Worm (Caenorhabditis elegans) whole organism, L2 larva: ENCODE measurements around the gene irld-1.

ENCODE experiments used
- C34F6.9 ChIP-seq: fragments of 150-350 bp; optimal IDR thresholded peaks from 2 replicates; lab custom pipeline; 2014; ENCODE audit warnings: missing biosample characterization, missing genetic modification characterization
- F13H6.1 ChIP-seq: sonication (generic microtip); optimal IDR thresholded peaks from 2 replicates; lab custom pipeline; 2016; ENCODE audit warnings: missing genetic modification characterization, missing compliant biosample characterization
- R02D3.7 ChIP-seq: fragments of 150-350 bp; optimal IDR thresholded peaks from 2 replicates; lab custom pipeline; 2014; ENCODE audit warnings: missing biosample characterization, missing genetic modification characterization
- Y55F3AM.14 ChIP-seq: fragments of 200-800 bp; sonication (Bioruptor generic); optimal IDR thresholded peaks from 2 replicates; lab custom pipeline; 2018; ENCODE audit warnings: mild to moderate bottlenecking, missing genetic modification characterization, missing compliant biosample characterization
- ZK546.5 ChIP-seq: sonication (generic microtip); optimal IDR thresholded peaks from 2 replicates; lab custom pipeline; 2017; ENCODE audit warnings: missing biosample characterization, missing genetic modification characterization
- alr-1 ChIP-seq: fragments of 150-350 bp; optimal IDR thresholded peaks from 2 replicates; lab custom pipeline; 2014; ENCODE audit warnings: missing biosample characterization, missing genetic modification characterization
- ama-1 ChIP-seq: fragments of 150-350 bp; optimal IDR thresholded peaks from 2 replicates; lab custom pipeline; 2018; ENCODE audit warnings: inconsistent platforms
- blmp-1 ChIP-seq: sonication (generic microtip); optimal IDR thresholded peaks from 2 replicates; lab custom pipeline; 2017; ENCODE audit warnings: missing genetic modification characterization, mild to moderate bottlenecking, missing compliant biosample characterization, antibody characterized with exemption, moderate library complexity; ENCODE audit not compliant: insufficient read depth
- ceh-16 ChIP-seq: fragments of 150-350 bp; optimal IDR thresholded peaks from 2 replicates; lab custom pipeline; 2014; ENCODE audit warnings: missing biosample characterization, missing genetic modification characterization
- ceh-82 ChIP-seq: fragments of 150-350 bp; optimal IDR thresholded peaks from 2 replicates; lab custom pipeline; 2014; ENCODE audit warnings: missing biosample characterization, missing genetic modification characterization
- crh-2 ChIP-seq: sonication (generic microtip); optimal IDR thresholded peaks from 2 replicates; lab custom pipeline; 2017; ENCODE audit warnings: missing biosample characterization, missing genetic modification characterization
- dmd-4 ChIP-seq: sonication (generic microtip); optimal IDR thresholded peaks from 2 replicates; lab custom pipeline; 2017; ENCODE audit warnings: missing biosample characterization, missing genetic modification characterization
- egl-27 ChIP-seq: sonication (generic microtip); optimal IDR thresholded peaks from 3 replicates; lab custom pipeline; 2017; ENCODE audit warnings: missing biosample characterization, missing genetic modification reagents, missing genetic modification characterization
- elt-1 ChIP-seq: fragments of 150-350 bp; optimal IDR thresholded peaks from 2 replicates; lab custom pipeline; 2014; ENCODE audit warnings: missing biosample characterization, missing genetic modification characterization
- elt-3 ChIP-seq: sonication (generic microtip); optimal IDR thresholded peaks from 2 replicates; lab custom pipeline; 2017; ENCODE audit warnings: missing biosample characterization, missing genetic modification characterization
- fos-1 ChIP-seq: fragments of 150-350 bp; optimal IDR thresholded peaks from 2 replicates; lab custom pipeline; 2014; ENCODE audit warnings: missing biosample characterization, missing genetic modification characterization
- lin-11 ChIP-seq: fragments of 150-350 bp; sonication (generic microtip); optimal IDR thresholded peaks from 2 replicates; lab custom pipeline; 2014; ENCODE audit warnings: missing biosample characterization, missing genetic modification characterization, inconsistent platforms, mixed read lengths
- lin-13 ChIP-seq: fragments of 150-350 bp; optimal IDR thresholded peaks from 2 replicates; lab custom pipeline; 2014; ENCODE audit warnings: missing biosample characterization, missing genetic modification reagents, missing genetic modification characterization
- lin-39 ChIP-seq: fragments of 150-350 bp; optimal IDR thresholded peaks from 2 replicates; lab custom pipeline; 2014; ENCODE audit warnings: missing biosample characterization, missing genetic modification reagents, missing genetic modification characterization
- lsy-2 ChIP-seq, 2 experiments: fragments of 150-350 bp in 1 of 2; sonication (generic microtip) in 1 of 2; optimal IDR thresholded peaks; 2 replicates each; lab custom pipeline; 2014 to 2017; ENCODE audit warnings: missing biosample characterization in 2 of 2, missing genetic modification characterization in 2 of 2
- mab-5 ChIP-seq: fragments of 150-350 bp; optimal IDR thresholded peaks from 2 replicates; lab custom pipeline; 2014; ENCODE audit warnings: missing biosample characterization, missing genetic modification characterization
- mbf-1 ChIP-seq: sonication (generic microtip); optimal IDR thresholded peaks from 2 replicates; lab custom pipeline; 2017; ENCODE audit warnings: missing biosample characterization, missing genetic modification characterization
- mdl-1 ChIP-seq, 2 experiments: fragments of 150-350 bp in 1 of 2; sonication (generic microtip) in 1 of 2; optimal IDR thresholded peaks; 2 replicates each; lab custom pipeline; 2017; ENCODE audit warnings: missing biosample characterization in 2 of 2, missing genetic modification characterization in 2 of 2
- nhr-10 ChIP-seq: sonication (generic microtip); optimal IDR thresholded peaks from 2 replicates; lab custom pipeline; 2017; ENCODE audit warnings: missing biosample characterization, missing genetic modification characterization
- nhr-11 ChIP-seq: fragments of 150-350 bp; optimal IDR thresholded peaks from 2 replicates; lab custom pipeline; 2014; ENCODE audit warnings: missing biosample characterization, missing genetic modification characterization
- nhr-12 ChIP-seq: fragments of 150-350 bp; optimal IDR thresholded peaks from 2 replicates; lab custom pipeline; 2014; ENCODE audit warnings: missing biosample characterization, missing genetic modification characterization
- nhr-129 ChIP-seq: fragments of 150-350 bp; optimal IDR thresholded peaks from 2 replicates; lab custom pipeline; 2014; ENCODE audit warnings: missing biosample characterization, missing genetic modification characterization
- nhr-21 ChIP-seq: fragments of 150-350 bp; optimal IDR thresholded peaks from 2 replicates; lab custom pipeline; 2014; ENCODE audit warnings: missing biosample characterization, missing genetic modification characterization
- nhr-23 ChIP-seq: fragments of 150-350 bp; optimal IDR thresholded peaks from 2 replicates; lab custom pipeline; 2014; ENCODE audit warnings: missing biosample characterization, missing genetic modification reagents, missing genetic modification characterization
- nhr-237 ChIP-seq: fragments of 150-350 bp; optimal IDR thresholded peaks from 2 replicates; lab custom pipeline; 2014; ENCODE audit warnings: missing biosample characterization, missing genetic modification characterization
- nhr-25 ChIP-seq: fragments of 150-350 bp; sonication (generic microtip); optimal IDR thresholded peaks from 3 replicates; lab custom pipeline; 2014; ENCODE audit warnings: missing biosample characterization, missing genetic modification characterization
- nhr-6 ChIP-seq: fragments of 150-350 bp; optimal IDR thresholded peaks from 2 replicates; lab custom pipeline; 2014; ENCODE audit warnings: missing biosample characterization, missing genetic modification characterization
- nhr-77 ChIP-seq: fragments of 150-350 bp; optimal IDR thresholded peaks from 2 replicates; lab custom pipeline; 2014; ENCODE audit warnings: missing biosample characterization, missing genetic modification characterization
- peb-1 ChIP-seq: fragments of 150-350 bp; optimal IDR thresholded peaks from 2 replicates; lab custom pipeline; 2014; ENCODE audit warnings: missing biosample characterization, missing genetic modification characterization
- sem-4 ChIP-seq: fragments of 150-350 bp; optimal IDR thresholded peaks from 2 replicates; lab custom pipeline; 2014; ENCODE audit warnings: missing biosample characterization, missing genetic modification reagents, missing genetic modification characterization
- skn-1 ChIP-seq: sonication (generic microtip); optimal IDR thresholded peaks from 2 replicates; lab custom pipeline; 2017; ENCODE audit warnings: missing biosample characterization, missing genetic modification characterization
- sma-3 ChIP-seq: sonication (generic microtip); optimal IDR thresholded peaks from 2 replicates; lab custom pipeline; 2016; ENCODE audit warnings: missing genetic modification reagents, missing genetic modification characterization, missing compliant biosample characterization
- sma-9 ChIP-seq, 2 experiments: fragments of 150-350 bp in 1 of 2; sonication (generic microtip) in 1 of 2; optimal IDR thresholded peaks; 2 replicates each; lab custom pipeline; 2014 to 2016; ENCODE audit warnings: missing genetic modification characterization in 2 of 2, mild to moderate bottlenecking in 1 of 2, missing biosample characterization in 1 of 2, missing compliant biosample characterization in 1 of 2, missing genetic modification reagents in 1 of 2, moderate library complexity in 1 of 2
- unc-39 ChIP-seq: fragments of 150-350 bp; optimal IDR thresholded peaks from 2 replicates; lab custom pipeline; 2014; ENCODE audit warnings: missing biosample characterization, missing genetic modification characterization
- unc-62 ChIP-seq: fragments of 150-350 bp; optimal IDR thresholded peaks from 2 replicates; lab custom pipeline; 2014; ENCODE audit warnings: missing biosample characterization, missing genetic modification reagents, missing genetic modification characterization
- ztf-11 ChIP-seq: sonication (generic microtip); optimal IDR thresholded peaks from 2 replicates; lab custom pipeline; 2017; ENCODE audit warnings: missing biosample characterization, missing genetic modification characterization
- ztf-4 ChIP-seq: fragments of 150-350 bp; optimal IDR thresholded peaks from 2 replicates; lab custom pipeline; 2014; ENCODE audit warnings: missing biosample characterization, missing genetic modification characterization

The irld-1 gene

ce11 chrV:4356047-4356612, 19.6 kb downstream of the irld-1 start:
- no peak for TF ChIP-seq nhr-21
- no peak for TF ChIP-seq ceh-82 (tag; lab: Kevin White, UChicago)
- no peak for TF ChIP-seq lin-13 (GFP tag; lab: Kevin White, UChicago)
- no peak for TF ChIP-seq mbf-1 (tag; lab: Kevin White, UChicago)
- TF ChIP-seq F13H6.1 (tag; lab: Kevin White, UChicago): no peak
- TF ChIP-seq unc-39: no peak
- no peak for TF ChIP-seq dmd-4 (tag; lab: Kevin White, UChicago)
- TF ChIP-seq nhr-6 (tag; lab: Kevin White, UChicago): no peak
- no peak for TF ChIP-seq nhr-12 (tag; lab: Kevin White, UChicago)
- no peak for TF ChIP-seq elt-3 (tag; lab: Kevin White, UChicago)
- TF ChIP-seq ztf-4 (tag; lab: Kevin White, UChicago): no peak
- TF ChIP-seq nhr-23 (tag; lab: Kevin White, UChicago): no peak
- no peak for TF ChIP-seq sma-3 (GFP tag; lab: Kevin White, UChicago)
- TF ChIP-seq ama-1 (lab: Kevin White, UChicago): no peak
- TF ChIP-seq mab-5 (tag; lab: Kevin White, UChicago): no peak

- TF ChIP-seq egl-27 (tag; lab: Kevin White, UChicago) (peak; percentile 12), unc-62 (GFP tag; lab: Kevin White, UChicago) (no peak), mbf-1 (tag; lab: Kevin White, UChicago) (no peak), mdl-1 (tag; optimal IDR thresholded peaks at IDR 0.05; lab: Kevin White, UChicago) (no peak), nhr-129 (tag; lab: Kevin White, UChicago) (peak; percentile 13), crh-2 (tag; lab: Kevin White, UChicago) (no peak), ama-1 (lab: Kevin White, UChicago) (no peak), nhr-21 (no peak), Y55F3AM.14 (GFP tag; lab: Kevin White, UChicago) (no peak), lin-11 (no peak), lin-13 (GFP tag; lab: Kevin White, UChicago) (no peak), sma-3 (GFP tag; lab: Kevin White, UChicago) (no peak), alr-1 (tag; lab: Kevin White, UChicago) (no peak), dmd-4 (tag; lab: Kevin White, UChicago) (no peak), nhr-11 (no peak), blmp-1 (no peak), R02D3.7 (no peak), nhr-12 (tag; lab: Kevin White, UChicago) (no peak), nhr-10 (no peak), nhr-77 (no peak), nhr-237 (tag; lab: Kevin White, UChicago) (no peak), ztf-4 (tag; lab: Kevin White, UChicago) (no peak), peb-1 (tag; lab: Kevin White, UChicago) (no peak), lsy-2 (tag; optimal IDR thresholded peaks at IDR 0.05; lab: Kevin White, UChicago) (peak in 1 of 2 experiments; percentile 20), elt-3 (tag; lab: Kevin White, UChicago) (no peak), mab-5 (tag; lab: Kevin White, UChicago) (no peak), nhr-23 (tag; lab: Kevin White, UChicago) (no peak), ztf-11 (no peak), elt-1 (no peak), ceh-82 (tag; lab: Kevin White, UChicago) (no peak), C34F6.9 (peak; percentile 13), unc-39 (no peak), skn-1 (tag; lab: Kevin White, UChicago) (no peak), lin-39 (tag; lab: Kevin White, UChicago) (no peak), ceh-16 (tag; lab: Kevin White, UChicago) (no peak), sem-4 (tag; lab: Kevin White, UChicago) (peak; percentile 64), fos-1 (no peak), nhr-25 (no peak), ZK546.5 (tag; lab: Kevin White, UChicago) (no peak), sma-9 (GFP tag; optimal IDR thresholded peaks at IDR 0.05; lab: Kevin White, UChicago) (peak; percentile 43), sma-9 (tag; optimal IDR thresholded peaks at IDR 0.05; lab: Kevin White, UChicago) (no peak), nhr-6 (tag; lab: Kevin White, UChicago) (no peak), F13H6.1 (tag; lab: Kevin White, UChicago) (no peak)
Observed at ce11 chrV:4357369-4357768, 20.8 kb downstream of the irld-1 start.
